Fruit fly (Drosophila melanogaster) whole organism, embryonic: Measurements from ENCODE around the gene VGlut.

Source experiments
- ATbp ChIP-seq: fragments of 200-800 bp; sonication (Bioruptor generic); optimal IDR thresholded peaks from 2 replicates; lab custom pipeline; 2017; ENCODE audit warnings: missing biosample characterization, mild to moderate bottlenecking, missing genetic modification characterization, missing genetic modification reagents
- Aef1 ChIP-seq: fragments of 200-800 bp; sonication (Bioruptor generic); IDR thresholded peaks from 3 replicates; pipeline ENCODE4 v1.3.6; 2022; ENCODE audit warnings: missing biosample characterization, missing genetic modification characterization
- Atf3 ChIP-seq: fragments of 200-800 bp; sonication (Bioruptor generic); optimal IDR thresholded peaks from 3 replicates; lab custom pipeline; 2016; ENCODE audit warnings: missing biosample characterization, missing genetic modification characterization
- Bdp1 ChIP-seq: fragments of 200-800 bp; sonication (Bioruptor generic); optimal IDR thresholded peaks from 3 replicates; lab custom pipeline; 2016; ENCODE audit warnings: missing biosample characterization, missing genetic modification characterization
- CG10209 ChIP-seq: fragments of 200-800 bp; sonication (Bioruptor generic); optimal IDR thresholded peaks from 3 replicates; lab custom pipeline; 2017; ENCODE audit warnings: missing biosample characterization, mild to moderate bottlenecking, missing genetic modification characterization, missing genetic modification reagents
- CG10565 ChIP-seq: fragments of 200-800 bp; sonication (Bioruptor generic); optimal IDR thresholded peaks from 3 replicates; lab custom pipeline; 2016; ENCODE audit warnings: missing biosample characterization, mild to moderate bottlenecking, missing genetic modification characterization
- CG11456 ChIP-seq: fragments of 200-800 bp; sonication (Bioruptor generic); IDR thresholded peaks from 3 replicates; pipeline ENCODE4 v1.3.6; 2022; ENCODE audit warnings: missing biosample characterization, missing genetic modification characterization
- CG12219 ChIP-seq: fragments of 200-800 bp; sonication (Bioruptor generic); optimal IDR thresholded peaks from 3 replicates; lab custom pipeline; 2018; ENCODE audit warnings: missing biosample characterization, mild to moderate bottlenecking, missing genetic modification characterization
- CG13287 ChIP-seq: fragments of 200-800 bp; sonication (Bioruptor generic); IDR thresholded peaks from 2 replicates; pipeline ENCODE4 v1.3.6; 2022; ENCODE audit warnings: missing biosample characterization, missing genetic modification characterization; ENCODE audit not compliant: partially characterized antibody
- CG16779 ChIP-seq: fragments of 200-800 bp; sonication (Bioruptor generic); IDR thresholded peaks from 2 replicates; pipeline ENCODE4 v1.3.6; 2022; ENCODE audit warnings: missing biosample characterization, missing genetic modification characterization
- CG16813 ChIP-seq: fragments of 200-800 bp; sonication (Bioruptor generic); IDR thresholded peaks from 3 replicates; pipeline ENCODE4 v1.3.6; 2022; ENCODE audit warnings: missing biosample characterization, missing genetic modification characterization; ENCODE audit not compliant: partially characterized antibody
- CG18476 ChIP-seq: fragments of 200-800 bp; sonication (Bioruptor generic); optimal IDR thresholded peaks from 2 replicates; lab custom pipeline; 2016; ENCODE audit warnings: missing biosample characterization, mild to moderate bottlenecking, missing genetic modification characterization
- CG18599 ChIP-seq: fragments of 200-800 bp; sonication (Bioruptor generic); optimal IDR thresholded peaks from 3 replicates; lab custom pipeline; 2017; ENCODE audit warnings: missing biosample characterization, missing genetic modification characterization, mild to moderate bottlenecking, moderate library complexity, missing genetic modification reagents
- CG6689 ChIP-seq: fragments of 200-800 bp; sonication (Bioruptor generic); IDR thresholded peaks from 2 replicates; pipeline ENCODE4 v1.3.6; 2022; ENCODE audit warnings: missing biosample characterization, missing genetic modification characterization
- CoRest ChIP-seq: fragments of 200-800 bp; sonication (Bioruptor generic); optimal IDR thresholded peaks from 3 replicates; lab custom pipeline; 2018; ENCODE audit warnings: missing biosample characterization, mild to moderate bottlenecking, missing genetic modification characterization, moderate library complexity
- D ChIP-seq, 2 experiments: fragments of 200-800 bp in 1 of 2; fragments of >200 bp in 1 of 2; sonication (Bioruptor generic) in 1 of 2; optimal IDR thresholded peaks; 2 replicates in 1 of 2; 3 replicates in 1 of 2; lab custom pipeline; 2017; ENCODE audit warnings: mild to moderate bottlenecking in 1 of 2, missing biosample characterization in 1 of 2, missing genetic modification characterization in 1 of 2, missing genetic modification reagents in 1 of 2
- Fer1 ChIP-seq: fragments of 200-800 bp; sonication (Bioruptor generic); optimal IDR thresholded peaks from 2 replicates; lab custom pipeline; 2017; ENCODE audit warnings: missing biosample characterization, mild to moderate bottlenecking, missing genetic modification characterization
- Lpt ChIP-seq: fragments of >200 bp; optimal IDR thresholded peaks from 2 replicates; lab custom pipeline; 2018; ENCODE audit warnings: missing biosample characterization, missing genetic modification characterization
- Mes4 ChIP-seq: fragments of 200-800 bp; sonication (Bioruptor generic); optimal IDR thresholded peaks from 2 replicates; lab custom pipeline; 2016; ENCODE audit warnings: missing biosample characterization, missing genetic modification characterization
- Neu2 ChIP-seq: fragments of 200-800 bp; sonication (Bioruptor generic); optimal IDR thresholded peaks from 3 replicates; lab custom pipeline; 2016; ENCODE audit warnings: missing biosample characterization, missing genetic modification characterization, borderline replicate concordance
- Nf-YB ChIP-seq: fragments of 200-800 bp; sonication (Bioruptor generic); optimal IDR thresholded peaks from 3 replicates; lab custom pipeline; 2019; ENCODE audit warnings: missing biosample characterization, mild to moderate bottlenecking, missing genetic modification characterization, moderate library complexity
- Tbp ChIP-seq: fragments of >200 bp; optimal IDR thresholded peaks from 2 replicates; lab custom pipeline; 2018; ENCODE audit warnings: missing biosample characterization, missing genetic modification characterization
- Vsx1 ChIP-seq: fragments of 200-800 bp; sonication (Bioruptor generic); optimal IDR thresholded peaks from 2 replicates; lab custom pipeline; 2017; ENCODE audit warnings: missing biosample characterization, mild to moderate bottlenecking, missing genetic modification characterization, missing genetic modification reagents
- amos ChIP-seq: fragments of 200-800 bp; sonication (Bioruptor generic); IDR thresholded peaks from 2 replicates; pipeline ENCODE4 v1.3.6; 2022; ENCODE audit warnings: missing biosample characterization, missing genetic modification characterization; ENCODE audit not compliant: partially characterized antibody
- bowl ChIP-seq: fragments of 200-800 bp; sonication (Bioruptor generic); IDR thresholded peaks from 2 replicates; pipeline ENCODE4 v1.3.6; 2022; ENCODE audit warnings: missing biosample characterization, missing genetic modification characterization
- croc ChIP-seq: fragments of 200-800 bp; sonication (Bioruptor generic); conservative IDR thresholded peaks from 3 replicates; pipeline ENCODE4 v1.3.6; 2022; ENCODE audit warnings: missing biosample characterization, missing genetic modification characterization
- dimm ChIP-seq: fragments of 200-800 bp; sonication (Bioruptor generic); IDR thresholded peaks from 2 replicates; pipeline ENCODE4 v1.3.6; 2022; ENCODE audit warnings: missing biosample characterization, missing genetic modification characterization
- eve ChIP-seq, 2 experiments: fragments of >200 bp; optimal IDR thresholded peaks; 2 replicates each; lab custom pipeline; 2017; ENCODE audit warnings: missing biosample characterization in 2 of 2, missing genetic modification characterization in 2 of 2
- exex ChIP-seq: fragments of 200-800 bp; sonication (Bioruptor generic); optimal IDR thresholded peaks from 4 replicates; lab custom pipeline; 2018; ENCODE audit warnings: missing biosample characterization, mild to moderate bottlenecking, missing genetic modification characterization, moderate library complexity
- gcm2 ChIP-seq: fragments of 200-800 bp; sonication (Bioruptor generic); optimal IDR thresholded peaks from 2 replicates; lab custom pipeline; 2016; ENCODE audit warnings: missing biosample characterization, missing genetic modification characterization
- gem ChIP-seq: fragments of 200-800 bp; sonication (Bioruptor generic); optimal IDR thresholded peaks from 2 replicates; lab custom pipeline; 2019; ENCODE audit warnings: missing biosample characterization, mild to moderate bottlenecking, missing genetic modification characterization, moderate library complexity
- gsb ChIP-seq: fragments of 200-800 bp; sonication (Bioruptor generic); IDR thresholded peaks from 2 replicates; pipeline ENCODE4 v1.3.6; 2022; ENCODE audit warnings: missing biosample characterization, missing genetic modification characterization
- h ChIP-seq: fragments of >200 bp; optimal IDR thresholded peaks from 2 replicates; lab custom pipeline; 2017
- hkb ChIP-seq, 2 experiments: fragments of 200-800 bp in 1 of 2; fragments of >200 bp in 1 of 2; sonication (Bioruptor generic) in 1 of 2; IDR thresholded peaks in 1 of 2; optimal IDR thresholded peaks in 1 of 2; 2 replicates each; pipeline versions ENCODE4 v1.3.6 to Lab custom; 2017 to 2022; ENCODE audit warnings: missing biosample characterization in 1 of 2, missing genetic modification characterization in 1 of 2
- jing ChIP-seq: fragments of 200-800 bp; sonication (Bioruptor generic); optimal IDR thresholded peaks from 2 replicates; lab custom pipeline; 2018; ENCODE audit warnings: missing biosample characterization, mild to moderate bottlenecking, missing genetic modification characterization
- lmd ChIP-seq: fragments of 200-800 bp; sonication (Bioruptor generic); IDR thresholded peaks from 2 replicates; pipeline ENCODE4 v1.3.6; 2022; ENCODE audit warnings: missing biosample characterization, missing genetic modification characterization
- mam ChIP-seq: fragments of 200-800 bp; sonication (Bioruptor generic); optimal IDR thresholded peaks from 3 replicates; lab custom pipeline; 2016; ENCODE audit warnings: missing biosample characterization, missing genetic modification characterization
- onecut ChIP-seq: fragments of 200-800 bp; sonication (Bioruptor generic); IDR thresholded peaks from 2 replicates; pipeline ENCODE4 v1.3.6; 2022; ENCODE audit warnings: missing biosample characterization, missing genetic modification characterization
- prd ChIP-seq, 3 experiments: fragments of >200 bp in 2 of 3; fragments of 200-800 bp in 1 of 3; sonication (Bioruptor generic) in 1 of 3; optimal IDR thresholded peaks in 2 of 3; IDR thresholded peaks in 1 of 3; 2 replicates in 2 of 3; 3 replicates in 1 of 3; pipeline versions ENCODE4 v1.3.6 to Lab custom; 2017 to 2022; ENCODE audit warnings: missing biosample characterization in 1 of 3, missing genetic modification characterization in 1 of 3
- scrt ChIP-seq: fragments of 200-800 bp; sonication (Bioruptor generic); optimal IDR thresholded peaks from 2 replicates; lab custom pipeline; 2018; ENCODE audit warnings: missing biosample characterization, mild to moderate bottlenecking, missing genetic modification characterization, moderate library complexity
- slp2 ChIP-seq: fragments of 200-800 bp; sonication (Bioruptor generic); optimal IDR thresholded peaks from 2 replicates; lab custom pipeline; 2016; ENCODE audit warnings: missing biosample characterization, missing genetic modification characterization
- sob ChIP-seq: fragments of 200-800 bp; sonication (Bioruptor generic); IDR thresholded peaks from 2 replicates; pipeline ENCODE4 v1.3.6; 2022; ENCODE audit warnings: missing biosample characterization, missing genetic modification characterization
- tgo ChIP-seq: fragments of 200-800 bp; sonication (Bioruptor generic); IDR thresholded peaks from 3 replicates; pipeline ENCODE4 v1.3.6; 2022; ENCODE audit warnings: missing biosample characterization, missing genetic modification characterization
- tll ChIP-seq, 2 experiments: fragments of 200-800 bp in 1 of 2; fragments of >200 bp in 1 of 2; sonication (Bioruptor generic) in 1 of 2; optimal IDR thresholded peaks; 2 replicates each; lab custom pipeline; 2017 to 2019; ENCODE audit warnings: missing biosample characterization in 2 of 2, missing genetic modification characterization in 2 of 2, mild to moderate bottlenecking in 1 of 2, moderate library complexity in 1 of 2
- unc-4 ChIP-seq: fragments of 200-800 bp; sonication (Bioruptor generic); IDR thresholded peaks from 2 replicates; pipeline ENCODE4 v1.3.6; 2022; ENCODE audit warnings: missing biosample characterization, missing genetic modification characterization; ENCODE audit not compliant: partially characterized antibody
- vfl ChIP-seq: fragments of 200-800 bp; sonication (Bioruptor generic); optimal IDR thresholded peaks from 2 replicates; lab custom pipeline; 2016; ENCODE audit warnings: missing biosample characterization, missing genetic modification characterization
- vnd ChIP-seq: fragments of 200-800 bp; sonication (Bioruptor generic); IDR thresholded peaks from 3 replicates; pipeline ENCODE4 v1.3.6; 2022; ENCODE audit warnings: missing biosample characterization, missing genetic modification characterization; ENCODE audit not compliant: partially characterized antibody

Gene VGlut

dm6 chr2L:2375655-2376417 is 24.3 kb upstream of the VGlut start, which contains the start of gene Atxn7 (continued):
- no peak for TF ChIP-seq h (lab: Kevin White, UChicago)
- no peak for TF ChIP-seq CG16779 (GFP tag; lab: Robert Waterston, UW)
- peak; percentile 56 for TF ChIP-seq gcm2 (GFP tag; lab: Kevin White, UChicago)
- TF ChIP-seq gsb (GFP tag; lab: Robert Waterston, UW), result no peak
- TF ChIP-seq slp2 (GFP tag; lab: Kevin White, UChicago), result peak; percentile 55
- peak; percentile 89 for TF ChIP-seq scrt
- TF ChIP-seq hkb (optimal IDR thresholded peaks at IDR 0.05; lab: Kevin White, UChicago), result no peak
- TF ChIP-seq hkb (GFP tag; IDR thresholded peaks at IDR 0.05; lab: Robert Waterston, UW), result peak; percentile 68
- peak; percentile 80 for TF ChIP-seq Aef1 (GFP tag; lab: Robert Waterston, UW)
- TF ChIP-seq unc-4 (GFP tag; lab: Robert Waterston, UW), result peak; percentile 88
- TF ChIP-seq prd (optimal IDR thresholded peaks at IDR 0.05; lab: Kevin White, UChicago), result no peak
- no peak; the same call in 2 of the 3 replicates for TF ChIP-seq prd (GFP tag; IDR thresholded peaks at IDR 0.05; lab: Robert Waterston, UW)
- TF ChIP-seq onecut (GFP tag; lab: Robert Waterston, UW), result peak; percentile 68
- no peak for TF ChIP-seq bowl
- peak; percentile 81; the same call in 2 of the 3 replicates for TF ChIP-seq CG11456 (GFP tag; lab: Robert Waterston, UW)
- no peak for TF ChIP-seq D (optimal IDR thresholded peaks at IDR 0.05; lab: Kevin White, UChicago)
- TF ChIP-seq D (GFP tag; optimal IDR thresholded peaks at IDR 0.05; lab: Kevin White, UChicago), result peak; percentile 22
- no peak for TF ChIP-seq CG18476 (GFP tag; lab: Kevin White, UChicago)
- TF ChIP-seq tll (GFP tag; optimal IDR thresholded peaks at IDR 0.05; lab: Kevin White, UChicago), result peak in 1 of 2 experiments; percentile 82
- peak; percentile 77 for TF ChIP-seq CG12219 (GFP tag; lab: Kevin White, UChicago)
- TF ChIP-seq CG10209 (GFP tag; lab: Kevin White, UChicago), result peak; percentile 68
- peak; percentile 28; the same call in 1 of the 3 replicates for TF ChIP-seq tgo
- peak; percentile 72 for TF ChIP-seq sob
- no peak for TF ChIP-seq dimm (GFP tag; lab: Robert Waterston, UW)
- TF ChIP-seq Vsx1, result peak; percentile 81
- no peak for TF ChIP-seq croc (GFP tag; lab: Robert Waterston, UW)
- peak; percentile 55 for TF ChIP-seq gem (tag; lab: Kevin White, UChicago)
- TF ChIP-seq Mes4 (GFP tag; lab: Kevin White, UChicago), result peak; percentile 73
- TF ChIP-seq Fer1 (GFP tag; lab: Kevin White, UChicago), result peak; percentile 65
- peak; percentile 15 for TF ChIP-seq mam (GFP tag; lab: Kevin White, UChicago)
- no peak for TF ChIP-seq CG6689 (GFP tag; lab: Robert Waterston, UW)
- no peak for TF ChIP-seq Lpt (GFP tag; lab: Kevin White, UChicago)
- TF ChIP-seq CoRest, result peak; percentile 67
- peak; percentile 89 for TF ChIP-seq CG13287 (GFP tag; lab: Robert Waterston, UW)
- no peak for TF ChIP-seq Atf3 (GFP tag; lab: Kevin White, UChicago)
- no peak for TF ChIP-seq eve (GFP tag; optimal IDR thresholded peaks at IDR 0.05; lab: Kevin White, UChicago)
- peak; percentile 4 for TF ChIP-seq Bdp1 (GFP tag; lab: Kevin White, UChicago)
- no peak for TF ChIP-seq CG10565 (GFP tag; lab: Kevin White, UChicago)
- TF ChIP-seq vfl (GFP tag; lab: Kevin White, UChicago), result no peak
- TF ChIP-seq ATbp (GFP tag; lab: Kevin White, UChicago), result peak; percentile 74
- peak; percentile 98 for TF ChIP-seq amos (GFP tag; lab: Robert Waterston, UW)
- peak; percentile 19; the same call in 1 of the 2 replicates for TF ChIP-seq lmd
- TF ChIP-seq Tbp (GFP tag; lab: Kevin White, UChicago), result no peak
- peak; percentile 83 for TF ChIP-seq vnd (GFP tag; lab: Robert Waterston, UW)
- no peak for TF ChIP-seq jing (GFP tag; lab: Kevin White, UChicago)
- peak; percentile 42 for TF ChIP-seq Nf-YB (GFP tag; lab: Kevin White, UChicago)
- peak; percentile 53 for TF ChIP-seq exex (tag; lab: Kevin White, UChicago)
- peak; percentile 97 for TF ChIP-seq CG16813 (GFP tag; lab: Robert Waterston, UW)
- TF ChIP-seq Neu2, result peak; percentile 13
- TF ChIP-seq CG18599 (GFP tag; lab: Kevin White, UChicago), result peak; percentile 51
